Worm (Caenorhabditis elegans): ENCODE data around the gene ubc-22.
A peak's percentile ranks its signal among the peaks of the same experiment; 100 is the strongest.

ubc-22 gene

DNA sequence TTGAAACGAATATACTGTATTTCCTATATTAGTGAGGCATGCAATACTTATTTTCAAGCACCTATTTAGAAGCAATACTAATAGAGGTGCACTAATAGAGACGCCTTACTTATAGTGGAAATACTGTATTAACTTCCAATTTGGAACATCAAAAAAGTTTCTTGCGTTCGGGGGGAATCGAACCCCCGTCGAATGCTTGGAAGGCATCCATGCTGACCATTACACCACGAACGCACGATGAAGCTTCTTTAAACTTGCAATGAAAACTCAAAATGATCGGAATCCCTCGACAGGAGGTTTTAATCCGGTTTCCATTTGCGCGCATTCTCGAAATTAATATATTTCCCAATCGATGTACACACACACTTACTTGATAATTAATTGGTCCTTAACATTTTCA lies 30.8 kb downstream of the ubc-22 start:
- no peak for TF ChIP-seq snpc-4 (tag; optimal IDR thresholded peaks at IDR 0.05)
- no peak for TF ChIP-seq nhr-76 (tag; optimal IDR thresholded peaks at IDR 0.05)
- TF ChIP-seq zip-8 (tag; optimal IDR thresholded peaks at IDR 0.05), result no peak

DNA sequence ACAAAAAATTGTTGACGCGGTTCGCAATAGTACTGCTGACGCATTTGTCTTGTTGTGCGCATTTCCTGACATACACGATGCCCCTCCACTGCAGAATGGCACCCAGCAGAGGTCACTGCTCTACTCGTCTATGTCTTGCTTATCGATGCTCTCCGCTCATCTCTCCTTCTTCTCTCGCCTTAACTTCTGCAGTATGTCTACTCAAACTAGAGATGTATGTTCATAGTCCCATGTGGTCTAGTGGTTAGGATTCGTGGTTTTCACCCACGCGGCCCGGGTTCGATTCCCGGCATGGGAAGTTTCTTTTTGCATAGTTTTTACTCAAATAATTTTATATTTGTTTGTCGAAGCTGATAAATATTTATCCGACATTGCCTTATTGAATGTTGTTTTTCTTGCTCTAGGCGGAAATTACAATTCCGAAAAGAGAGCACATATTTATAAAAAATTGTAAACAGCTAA lies 33.0 kb downstream of the ubc-22 start, which contains the start of gene C28G1.2:
TSS of gene C28G1.2 (plus strand) at position 130 of the 462 bp plus-strand sequence.
- TF ChIP-seq nhr-28 (tag; optimal IDR thresholded peaks at IDR 0.05), result peak; percentile 67
- TF ChIP-seq drap-1 (GFP tag; optimal IDR thresholded peaks at IDR 0.05), result peak; percentile 98
- TF ChIP-seq unc-39 (tag; optimal IDR thresholded peaks at IDR 0.05), result peak; percentile 88
- TF ChIP-seq unc-120 (tag; optimal IDR thresholded peaks at IDR 0.05; ENCODE audit: poor library complexity, severe bottlenecking), result peak; percentile 98
- peak; percentile 68 for TF ChIP-seq nhr-12 (tag; optimal IDR thresholded peaks at IDR 0.05)
- TF ChIP-seq ceh-43 (GFP tag; optimal IDR thresholded peaks at IDR 0.05), result peak; percentile 94
- peak; percentile 79 for TF ChIP-seq lsy-2 (tag; optimal IDR thresholded peaks at IDR 0.05)
- peak; percentile 15 for TF ChIP-seq elt-3 (tag; optimal IDR thresholded peaks at IDR 0.05)
- TF ChIP-seq mab-5 (tag; optimal IDR thresholded peaks at IDR 0.05), result peak; percentile 1
- peak; percentile 78 for TF ChIP-seq mep-1 (tag; optimal IDR thresholded peaks at IDR 0.05)
- TF ChIP-seq ceh-83 (GFP tag; optimal IDR thresholded peaks at IDR 0.05), result peak; percentile 98
- TF ChIP-seq M03D4.4 (tag; optimal IDR thresholded peaks at IDR 0.05), result peak; percentile 97
- TF ChIP-seq mls-2 (tag; optimal IDR thresholded peaks at IDR 0.05), result peak; percentile 99
- peak; percentile 93 for TF ChIP-seq ham-2 (GFP tag; optimal IDR thresholded peaks at IDR 0.05)
- peak; percentile 94 for TF ChIP-seq tbx-8 (GFP tag; optimal IDR thresholded peaks at IDR 0.05)
- peak; percentile 92 for TF ChIP-seq sem-2 (GFP tag; optimal IDR thresholded peaks at IDR 0.05)
- peak; percentile 98 for TF ChIP-seq sptf-1 (tag; optimal IDR thresholded peaks at IDR 0.05)
- no peak for TF ChIP-seq zip-8 (tag; optimal IDR thresholded peaks at IDR 0.05)
- TF ChIP-seq blmp-1 (tag; optimal IDR thresholded peaks at IDR 0.05), result peak; percentile 21
- TF ChIP-seq elt-1 (tag; optimal IDR thresholded peaks at IDR 0.05; ENCODE audit: borderline replicate concordance, insufficient read depth), result peak; percentile 33
- peak; percentile 28 for TF ChIP-seq nhr-2 (tag; optimal IDR thresholded peaks at IDR 0.05)
- no peak for TF ChIP-seq nhr-76 (tag; optimal IDR thresholded peaks at IDR 0.05)
- no peak for TF ChIP-seq snpc-4 (tag; optimal IDR thresholded peaks at IDR 0.05)
- peak; percentile 51 for TF ChIP-seq ztf-11 (tag; optimal IDR thresholded peaks at IDR 0.05)
- TF ChIP-seq nhr-237 (tag; optimal IDR thresholded peaks at IDR 0.05), result peak; percentile 89
- TF ChIP-seq hlh-1 (tag; optimal IDR thresholded peaks at IDR 0.05), result peak; percentile 69
- TF ChIP-seq ceh-39 (tag; optimal IDR thresholded peaks at IDR 0.05), result peak; percentile 69
- TF ChIP-seq cnd-1 (tag; optimal IDR thresholded peaks at IDR 0.05), result peak; percentile 97
- peak; percentile 78 for TF ChIP-seq ces-1 (GFP tag; optimal IDR thresholded peaks at IDR 0.05)
- TF ChIP-seq flh-1 (GFP tag; optimal IDR thresholded peaks at IDR 0.05), result peak; percentile 94
- TF ChIP-seq unc-62 (GFP tag; optimal IDR thresholded peaks at IDR 0.05), result peak; percentile 69
- peak; percentile 90 for TF ChIP-seq bed-3 (GFP tag; optimal IDR thresholded peaks at IDR 0.05)
- peak; percentile 65 for TF ChIP-seq pha-4 (tag; optimal IDR thresholded peaks at IDR 0.05)
- peak; percentile 93 for TF ChIP-seq lin-32 (GFP tag; optimal IDR thresholded peaks at IDR 0.05)
- peak; percentile 72 for TF ChIP-seq lin-13 (tag; optimal IDR thresholded peaks at IDR 0.05)

DNA sequence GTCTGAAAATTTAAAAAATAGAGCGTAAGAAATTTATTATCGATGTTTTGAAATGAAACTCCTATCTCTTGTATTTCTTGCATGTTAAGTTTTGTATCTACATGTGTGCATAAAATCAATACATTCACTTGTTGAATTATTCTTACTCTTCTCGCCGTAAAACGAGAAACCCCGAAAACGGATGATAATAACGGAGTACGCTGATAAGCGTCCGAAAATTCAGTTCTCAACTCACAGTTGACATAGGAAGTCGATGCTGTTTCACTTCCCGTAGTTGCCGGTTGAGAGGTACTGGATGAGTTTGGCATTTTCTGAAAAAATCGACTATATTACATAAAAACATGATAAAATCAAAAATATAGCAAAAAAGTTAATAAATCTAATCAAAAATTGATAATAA lies 33.6 kb downstream of the ubc-22 start, which contains the start of gene sec-15:
TSS of gene sec-15 (minus strand) at position 311 of the 400 bp plus-strand sequence.
- TF ChIP-seq cnd-1 (tag; optimal IDR thresholded peaks at IDR 0.05) (no peak), hlh-1 (tag; optimal IDR thresholded peaks at IDR 0.05) (no peak), nhr-76 (tag; optimal IDR thresholded peaks at IDR 0.05) (no peak)

DNA sequence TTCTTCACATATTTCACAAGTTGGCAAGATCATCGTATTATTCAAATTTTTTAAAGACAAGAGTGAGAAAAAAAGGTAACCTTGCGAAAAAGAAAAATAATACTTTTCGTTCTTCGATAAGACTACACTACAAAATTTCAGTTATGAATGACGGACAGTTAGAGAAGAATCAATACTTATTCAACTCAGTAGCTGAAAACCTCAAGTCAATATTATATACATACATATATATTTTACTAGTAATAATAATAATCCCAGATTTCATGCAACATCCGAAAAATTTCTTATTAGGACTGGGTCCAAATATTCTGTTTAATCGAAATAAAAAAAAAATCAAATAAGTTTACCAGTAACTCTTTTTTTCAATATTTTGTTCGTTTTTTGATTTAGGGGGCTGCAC lies 37.8 kb downstream of the ubc-22 start, which contains the start of gene C28G1.6:
TSS of gene C28G1.6 (minus strand) at position 101 of the 400 bp plus-strand sequence.
- TF ChIP-seq unc-39 (tag; optimal IDR thresholded peaks at IDR 0.05) (no peak), mep-1 (tag; optimal IDR thresholded peaks at IDR 0.05) (no peak)
